Fruit fly (Drosophila melanogaster) whole organism, embryonic: ENCODE results near the gene trus.
A peak's percentile ranks its signal among the peaks of the same experiment; 100 is the strongest.

Experiments
- Aef1 ChIP-seq: fragments of 200-800 bp; sonication (Bioruptor generic); IDR thresholded peaks from 3 replicates; pipeline ENCODE4 v1.3.6; 2022; ENCODE audit warnings: missing biosample characterization, missing genetic modification characterization
- Awh ChIP-seq: fragments of 200-800 bp; sonication (Bioruptor generic); IDR thresholded peaks from 2 replicates; pipeline ENCODE4, ENCODE4 v1.3.6; 2022; ENCODE audit warnings: missing biosample characterization, missing genetic modification characterization
- CG10267 ChIP-seq: fragments of 200-800 bp; sonication (Bioruptor generic); optimal IDR thresholded peaks from 2 replicates; lab custom pipeline; 2018; ENCODE audit warnings: missing biosample characterization, mild to moderate bottlenecking, missing genetic modification characterization, moderate library complexity
- CG10959 ChIP-seq: fragments of 200-800 bp; sonication (Bioruptor generic); IDR thresholded peaks from 2 replicates; pipeline ENCODE4 v1.3.6; 2022; ENCODE audit warnings: missing biosample characterization, missing genetic modification characterization
- CG11504 ChIP-seq: fragments of 200-800 bp; sonication (Bioruptor generic); optimal IDR thresholded peaks from 3 replicates; lab custom pipeline; 2019; ENCODE audit warnings: missing biosample characterization, mild to moderate bottlenecking, missing genetic modification characterization, moderate library complexity
- CG12769 ChIP-seq: fragments of 200-800 bp; sonication (Bioruptor generic); optimal IDR thresholded peaks from 2 replicates; lab custom pipeline; 2019; ENCODE audit warnings: missing biosample characterization, mild to moderate bottlenecking, missing genetic modification characterization, moderate library complexity
- CG13287 ChIP-seq: fragments of 200-800 bp; sonication (Bioruptor generic); IDR thresholded peaks from 2 replicates; pipeline ENCODE4 v1.3.6; 2022; ENCODE audit warnings: missing biosample characterization, missing genetic modification characterization; ENCODE audit not compliant: partially characterized antibody
- CG13296 ChIP-seq: fragments of 200-800 bp; sonication (Bioruptor generic); optimal IDR thresholded peaks from 3 replicates; lab custom pipeline; 2018; ENCODE audit warnings: missing biosample characterization, mild to moderate bottlenecking, missing genetic modification characterization
- CG13894 ChIP-seq: fragments of 200-800 bp; sonication (Bioruptor generic); optimal IDR thresholded peaks from 3 replicates; lab custom pipeline; 2018; ENCODE audit warnings: missing biosample characterization, mild to moderate bottlenecking, missing genetic modification characterization, moderate library complexity
- CG14710 ChIP-seq: fragments of 200-800 bp; sonication (Bioruptor generic); optimal IDR thresholded peaks from 3 replicates; lab custom pipeline; 2019; ENCODE audit warnings: missing biosample characterization, mild to moderate bottlenecking, missing genetic modification characterization, moderate library complexity
- CG1603 ChIP-seq: fragments of 200-800 bp; sonication (Bioruptor generic); optimal IDR thresholded peaks from 2 replicates; lab custom pipeline; 2019; ENCODE audit warnings: missing biosample characterization, mild to moderate bottlenecking, missing genetic modification characterization, moderate library complexity
- CG2120 ChIP-seq: fragments of 200-800 bp; sonication (Bioruptor generic); optimal IDR thresholded peaks from 3 replicates; lab custom pipeline; 2016; ENCODE audit warnings: missing biosample characterization, missing genetic modification characterization
- CG30431 ChIP-seq: fragments of 200-800 bp; sonication (Bioruptor generic); optimal IDR thresholded peaks from 2 replicates; lab custom pipeline; 2017; ENCODE audit warnings: missing biosample characterization, missing genetic modification characterization
- CG31388 ChIP-seq: fragments of 200-800 bp; sonication (Bioruptor generic); optimal IDR thresholded peaks from 2 replicates; lab custom pipeline; 2016; ENCODE audit warnings: missing biosample characterization, missing genetic modification characterization
- CG34376 ChIP-seq: fragments of 200-800 bp; sonication (Bioruptor generic); optimal IDR thresholded peaks from 2 replicates; lab custom pipeline; 2018; ENCODE audit warnings: missing biosample characterization, mild to moderate bottlenecking, missing genetic modification characterization
- CG34422 ChIP-seq: fragments of 200-800 bp; sonication (Bioruptor generic); IDR thresholded peaks from 3 replicates; pipeline ENCODE4 v1.3.6; 2022; ENCODE audit warnings: missing biosample characterization, missing genetic modification characterization
- CG4404 ChIP-seq: fragments of 200-800 bp; sonication (Bioruptor generic); IDR thresholded peaks from 2 replicates; pipeline ENCODE4 v1.3.6; 2022; ENCODE audit warnings: missing biosample characterization, missing genetic modification characterization
- CG4707 ChIP-seq: fragments of 200-800 bp; sonication (Bioruptor generic); optimal IDR thresholded peaks from 2 replicates; lab custom pipeline; 2018; ENCODE audit warnings: missing biosample characterization, mild to moderate bottlenecking, missing genetic modification characterization, moderate library complexity
- CG6272 ChIP-seq: fragments of 200-800 bp; sonication (Bioruptor generic); IDR thresholded peaks from 2 replicates; pipeline ENCODE4 v1.3.6; 2022; ENCODE audit warnings: missing biosample characterization, missing genetic modification characterization
- CG8290 ChIP-seq, 3 experiments: fragments of 200-800 bp; sonication (Bioruptor generic); optimal IDR thresholded peaks; 2 replicates each; lab custom pipeline; 2016 to 2019; ENCODE audit warnings: missing biosample characterization in 3 of 3, missing genetic modification characterization in 3 of 3, mild to moderate bottlenecking in 2 of 3, moderate library complexity in 1 of 3
- Camta ChIP-seq: fragments of 200-800 bp; sonication (Bioruptor generic); optimal IDR thresholded peaks from 2 replicates; lab custom pipeline; 2016; ENCODE audit warnings: missing biosample characterization, missing genetic modification characterization
- D ChIP-seq, 2 experiments: fragments of 200-800 bp in 1 of 2; fragments of >200 bp in 1 of 2; sonication (Bioruptor generic) in 1 of 2; optimal IDR thresholded peaks; 2 replicates in 1 of 2; 3 replicates in 1 of 2; lab custom pipeline; 2017; ENCODE audit warnings: mild to moderate bottlenecking in 1 of 2, missing biosample characterization in 1 of 2, missing genetic modification characterization in 1 of 2, missing genetic modification reagents in 1 of 2
- Dbx ChIP-seq: fragments of 200-800 bp; sonication (Bioruptor generic); IDR thresholded peaks from 3 replicates; pipeline ENCODE4 v1.3.6; 2022; ENCODE audit warnings: missing biosample characterization, missing genetic modification characterization
- Deaf1 ChIP-seq: fragments of 200-800 bp; optimal IDR thresholded peaks from 3 replicates; lab custom pipeline; 2019; ENCODE audit warnings: missing biosample characterization, mild to moderate bottlenecking, missing genetic modification characterization, moderate library complexity
- Dll ChIP-seq: fragments of 200-800 bp; sonication (Bioruptor generic); IDR thresholded peaks from 4 replicates; pipeline ENCODE4 v1.3.6; 2022; ENCODE audit warnings: missing biosample characterization, missing genetic modification characterization; ENCODE audit not compliant: partially characterized antibody
- HLH4C ChIP-seq: fragments of 200-800 bp; sonication (Bioruptor generic); IDR thresholded peaks from 3 replicates; pipeline ENCODE4 v1.3.6; 2022; ENCODE audit warnings: missing biosample characterization, missing genetic modification characterization; ENCODE audit not compliant: partially characterized antibody
- Hr78 ChIP-seq, 2 experiments: fragments of 200-800 bp in 1 of 2; fragments of >200 bp in 1 of 2; sonication (Bioruptor generic) in 1 of 2; optimal IDR thresholded peaks; 2 replicates each; lab custom pipeline; 2017 to 2019; ENCODE audit warnings: missing biosample characterization in 2 of 2, missing genetic modification characterization in 2 of 2, mild to moderate bottlenecking in 1 of 2, moderate library complexity in 1 of 2
- Lhr ChIP-seq: fragments of 200-800 bp; sonication (Bioruptor generic); optimal IDR thresholded peaks from 3 replicates; lab custom pipeline; 2017; ENCODE audit warnings: mild to moderate bottlenecking, missing biosample characterization, missing genetic modification reagents, missing genetic modification characterization
- Mes4 ChIP-seq: fragments of 200-800 bp; sonication (Bioruptor generic); optimal IDR thresholded peaks from 2 replicates; lab custom pipeline; 2016; ENCODE audit warnings: missing biosample characterization, missing genetic modification characterization
- Nf-YB ChIP-seq: fragments of 200-800 bp; sonication (Bioruptor generic); optimal IDR thresholded peaks from 3 replicates; lab custom pipeline; 2019; ENCODE audit warnings: missing biosample characterization, mild to moderate bottlenecking, missing genetic modification characterization, moderate library complexity
- Xrp1 ChIP-seq: fragments of 200-800 bp; sonication (Bioruptor generic); IDR thresholded peaks from 2 replicates; pipeline ENCODE4 v1.3.6; 2022; ENCODE audit warnings: missing biosample characterization, missing genetic modification characterization
- ab ChIP-seq: fragments of 200-800 bp; sonication (Bioruptor generic); optimal IDR thresholded peaks from 2 replicates; lab custom pipeline; 2016; ENCODE audit warnings: missing biosample characterization, missing genetic modification characterization
- abd-A ChIP-seq: fragments of 200-800 bp; sonication (Bioruptor generic); optimal IDR thresholded peaks from 3 replicates; lab custom pipeline; 2019; ENCODE audit warnings: missing biosample characterization, mild to moderate bottlenecking, missing genetic modification characterization, moderate library complexity
- ato ChIP-seq: fragments of 200-800 bp; sonication (Bioruptor generic); IDR thresholded peaks from 2 replicates; pipeline ENCODE4 v1.3.6; 2022; ENCODE audit warnings: missing biosample characterization, missing genetic modification characterization; ENCODE audit not compliant: partially characterized antibody
- bbx ChIP-seq: fragments of 200-800 bp; sonication (Bioruptor generic); IDR thresholded peaks from 2 replicates; pipeline ENCODE4 v1.3.6; 2022; ENCODE audit warnings: missing biosample characterization, missing genetic modification characterization; ENCODE audit not compliant: partially characterized antibody
- bcd ChIP-seq: fragments of 200-800 bp; sonication (Bioruptor generic); optimal IDR thresholded peaks from 2 replicates; lab custom pipeline; 2017; ENCODE audit warnings: missing biosample characterization, mild to moderate bottlenecking, missing genetic modification characterization
- cas ChIP-seq: fragments of 200-800 bp; sonication (Bioruptor generic); IDR thresholded peaks from 2 replicates; pipeline ENCODE4 v1.3.6; 2022; ENCODE audit warnings: missing biosample characterization, missing genetic modification characterization
- cg ChIP-seq: fragments of 200-800 bp; sonication (Bioruptor generic); optimal IDR thresholded peaks from 3 replicates; lab custom pipeline; 2019; ENCODE audit warnings: missing biosample characterization, mild to moderate bottlenecking, missing genetic modification characterization, moderate library complexity
- chm ChIP-seq: fragments of 200-800 bp; sonication (Bioruptor generic); IDR thresholded peaks from 2 replicates; pipeline ENCODE4 v1.3.6; 2022; ENCODE audit warnings: missing biosample characterization, missing genetic modification characterization
- grn ChIP-seq: fragments of 200-800 bp; sonication (Bioruptor generic); optimal IDR thresholded peaks from 3 replicates; lab custom pipeline; 2017; ENCODE audit warnings: missing biosample characterization, missing genetic modification characterization
- gsb ChIP-seq: fragments of 200-800 bp; sonication (Bioruptor generic); IDR thresholded peaks from 2 replicates; pipeline ENCODE4 v1.3.6; 2022; ENCODE audit warnings: missing biosample characterization, missing genetic modification characterization
- hb ChIP-seq: fragments of 200-800 bp; sonication (Bioruptor generic); IDR thresholded peaks from 3 replicates; pipeline ENCODE4 v1.3.6; 2022; ENCODE audit warnings: missing biosample characterization, missing genetic modification characterization; ENCODE audit not compliant: partially characterized antibody
- kay ChIP-seq: fragments of 200-800 bp; sonication (Bioruptor generic); optimal IDR thresholded peaks from 2 replicates; lab custom pipeline; 2016; ENCODE audit warnings: missing biosample characterization, missing genetic modification characterization
- mirr ChIP-seq: fragments of 200-800 bp; sonication (Bioruptor generic); optimal IDR thresholded peaks from 3 replicates; lab custom pipeline; 2018; ENCODE audit warnings: missing biosample characterization, mild to moderate bottlenecking, missing genetic modification characterization
- nom ChIP-seq: fragments of 200-800 bp; sonication (Bioruptor generic); optimal IDR thresholded peaks from 2 replicates; lab custom pipeline; 2017; ENCODE audit warnings: missing biosample characterization, missing genetic modification characterization, mild to moderate bottlenecking, moderate library complexity, missing genetic modification reagents
- sd ChIP-seq: fragments of 200-800 bp; sonication (Bioruptor generic); optimal IDR thresholded peaks from 3 replicates; lab custom pipeline; 2018; ENCODE audit warnings: missing biosample characterization, mild to moderate bottlenecking, missing genetic modification characterization, moderate library complexity
- sqz ChIP-seq: fragments of 200-800 bp; sonication (Bioruptor generic); optimal IDR thresholded peaks from 3 replicates; lab custom pipeline; 2018; ENCODE audit warnings: missing biosample characterization, mild to moderate bottlenecking, missing genetic modification characterization
- sug ChIP-seq: fragments of 200-800 bp; optimal IDR thresholded peaks from 2 replicates; lab custom pipeline; 2019; ENCODE audit warnings: missing biosample characterization, mild to moderate bottlenecking, missing genetic modification characterization, moderate library complexity
- yki ChIP-seq: fragments of >200 bp; optimal IDR thresholded peaks from 3 replicates; lab custom pipeline; 2018

The trus gene

DNA sequence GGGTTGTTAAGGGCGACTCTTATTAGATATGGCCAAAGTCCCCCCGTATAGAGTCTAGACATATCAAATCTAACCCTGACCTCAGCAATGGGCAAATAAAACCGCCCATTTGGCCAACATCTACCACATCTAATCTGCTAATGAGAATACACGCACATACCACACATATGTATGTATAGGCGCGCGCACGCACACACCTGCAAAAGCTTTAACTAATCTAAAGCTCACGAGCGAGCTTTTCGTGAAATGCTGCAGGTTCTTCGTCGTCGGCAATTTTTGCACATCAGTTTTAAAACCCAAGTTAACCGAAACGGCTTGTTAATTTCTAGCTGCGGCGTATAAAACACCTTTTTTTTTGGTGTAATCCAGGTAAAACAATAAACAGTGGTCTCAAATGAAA, 12.6 kb upstream of the trus start:
- peak; percentile 20 for TF ChIP-seq sug (tag; lab: Kevin White, UChicago)
- TF ChIP-seq sd (tag; lab: Kevin White, UChicago): peak; percentile 4
- peak; percentile 14; the same call in 1 of the 2 replicates for TF ChIP-seq CG13287 (GFP tag; lab: Robert Waterston, UW)
- TF ChIP-seq yki (lab: Kevin White, UChicago): no peak
- TF ChIP-seq CG10959 (GFP tag; lab: Robert Waterston, UW): no peak
- TF ChIP-seq Xrp1 (GFP tag; lab: Robert Waterston, UW): no peak
- no peak for TF ChIP-seq CG30431 (GFP tag; lab: Kevin White, UChicago)
- no peak for TF ChIP-seq CG1603
- TF ChIP-seq CG13296: no peak
- no peak for TF ChIP-seq Mes4
- no peak for TF ChIP-seq chm (GFP tag; lab: Robert Waterston, UW)
- no peak for TF ChIP-seq Aef1
- TF ChIP-seq CG11504 (tag; lab: Kevin White, UChicago): no peak
- TF ChIP-seq Dll: no peak
- TF ChIP-seq ab (GFP tag; lab: Kevin White, UChicago): no peak
- no peak for TF ChIP-seq D (optimal IDR thresholded peaks at IDR 0.05; lab: Kevin White, UChicago)
- TF ChIP-seq D (GFP tag; optimal IDR thresholded peaks at IDR 0.05; lab: Kevin White, UChicago): no peak
- no peak for TF ChIP-seq gsb
- TF ChIP-seq Awh (GFP tag; lab: Robert Waterston, UW): no peak
- peak; percentile 48 for TF ChIP-seq abd-A (tag; lab: Kevin White, UChicago)
- peak; percentile 19; the same call in 1 of the 3 replicates for TF ChIP-seq CG34422 (GFP tag; lab: Robert Waterston, UW)
- TF ChIP-seq cg (GFP tag; lab: Kevin White, UChicago): peak; percentile 68
- TF ChIP-seq CG4707 (GFP tag; lab: Kevin White, UChicago): no peak
- no peak for TF ChIP-seq hb
- peak in 1 of 2 experiments; percentile 12 for TF ChIP-seq Hr78 (GFP tag; optimal IDR thresholded peaks at IDR 0.05; lab: Kevin White, UChicago)
- peak; percentile 60 for TF ChIP-seq Deaf1
- no peak for TF ChIP-seq Nf-YB (GFP tag; lab: Kevin White, UChicago)
- TF ChIP-seq CG10267: no peak
- TF ChIP-seq HLH4C (GFP tag; lab: Robert Waterston, UW): 0 out of 3 replicates have a peak, but pooled peaks have one; percentile 19
- TF ChIP-seq CG13894: peak; percentile 30
- no peak for TF ChIP-seq CG31388 (GFP tag; lab: Kevin White, UChicago)
- TF ChIP-seq mirr: peak; percentile 60
- no peak for TF ChIP-seq CG4404 (GFP tag; lab: Robert Waterston, UW)
- no peak for TF ChIP-seq CG8290 (GFP tag; optimal IDR thresholded peaks at IDR 0.05; lab: Kevin White, UChicago)
- peak in 1 of 2 experiments; percentile 28 for TF ChIP-seq CG8290 (tag; optimal IDR thresholded peaks at IDR 0.05; lab: Kevin White, UChicago)
- no peak for TF ChIP-seq cas (GFP tag; lab: Robert Waterston, UW)
- TF ChIP-seq CG12769 (tag; lab: Kevin White, UChicago): no peak
- no peak for TF ChIP-seq ato (GFP tag; lab: Robert Waterston, UW)
- no peak for TF ChIP-seq Dbx (GFP tag; lab: Robert Waterston, UW)
- peak; percentile 63 for TF ChIP-seq CG34376 (GFP tag; lab: Kevin White, UChicago)
- TF ChIP-seq nom (GFP tag; lab: Kevin White, UChicago): no peak
- no peak for TF ChIP-seq kay (GFP tag; lab: Kevin White, UChicago)
- TF ChIP-seq CG14710 (tag; lab: Kevin White, UChicago): no peak
- TF ChIP-seq CG2120: no peak
- peak; percentile 55 for TF ChIP-seq grn (GFP tag; lab: Kevin White, UChicago)
- no peak for TF ChIP-seq CG6272 (GFP tag; lab: Robert Waterston, UW)
- no peak for TF ChIP-seq Lhr (GFP tag; lab: Kevin White, UChicago)
- TF ChIP-seq bcd (GFP tag; lab: Kevin White, UChicago): no peak
- no peak for TF ChIP-seq sqz (GFP tag; lab: Kevin White, UChicago)
- 0 out of 2 replicates have a peak, but pooled peaks have one; percentile 6 for TF ChIP-seq bbx (GFP tag; lab: Robert Waterston, UW)
- TF ChIP-seq Camta: no peak
